Worm (Caenorhabditis elegans) whole organism, L3 larva: ENCODE data around the gene T01D3.3.

Experiments used
- R02D3.7 ChIP-seq: fragments of 150-350 bp; optimal IDR thresholded peaks from 2 replicates; lab custom pipeline; 2014; ENCODE audit warnings: missing biosample characterization, missing genetic modification characterization
- ZK546.5 ChIP-seq: sonication (generic microtip); optimal IDR thresholded peaks from 2 replicates; lab custom pipeline; 2017; ENCODE audit warnings: missing biosample characterization, missing genetic modification characterization
- aly-2 ChIP-seq: fragments of 150-350 bp; optimal IDR thresholded peaks from 2 replicates; lab custom pipeline; 2014; ENCODE audit warnings: missing biosample characterization, missing genetic modification characterization
- ceh-16 ChIP-seq: sonication (generic microtip); optimal IDR thresholded peaks from 2 replicates; lab custom pipeline; 2017; ENCODE audit warnings: missing biosample characterization, missing genetic modification characterization
- ceh-28 ChIP-seq: fragments of 150-350 bp; optimal IDR thresholded peaks from 2 replicates; lab custom pipeline; 2014; ENCODE audit warnings: missing biosample characterization, missing genetic modification reagents, missing genetic modification characterization
- ceh-82 ChIP-seq: fragments of 150-350 bp; optimal IDR thresholded peaks from 2 replicates; lab custom pipeline; 2014; ENCODE audit warnings: missing biosample characterization, missing genetic modification characterization
- ceh-9 ChIP-seq: sonication (generic microtip); optimal IDR thresholded peaks from 2 replicates; lab custom pipeline; 2018; ENCODE audit warnings: missing biosample characterization, missing genetic modification characterization
- daf-12 ChIP-seq: fragments of 150-350 bp; optimal IDR thresholded peaks from 2 replicates; lab custom pipeline; 2014; ENCODE audit warnings: missing biosample characterization, missing genetic modification reagents, missing genetic modification characterization
- egl-27 ChIP-seq: sonication (generic microtip); optimal IDR thresholded peaks from 4 replicates; lab custom pipeline; 2017; ENCODE audit warnings: missing biosample characterization, missing genetic modification reagents, missing genetic modification characterization
- egl-5 ChIP-seq: fragments of 150-350 bp; optimal IDR thresholded peaks from 2 replicates; lab custom pipeline; 2017; ENCODE audit warnings: missing biosample characterization, missing genetic modification reagents, missing genetic modification characterization, inconsistent platforms
- elt-1 ChIP-seq: fragments of 150-350 bp; optimal IDR thresholded peaks from 2 replicates; lab custom pipeline; 2014; ENCODE audit warnings: missing biosample characterization, missing genetic modification characterization
- elt-2 ChIP-seq: sonication (generic microtip); optimal IDR thresholded peaks from 2 replicates; lab custom pipeline; 2016; ENCODE audit warnings: missing genetic modification reagents, mild to moderate bottlenecking, missing genetic modification characterization, missing compliant biosample characterization
- elt-3 ChIP-seq, 3 experiments: fragments of 150-350 bp in 1 of 3; sonication (generic microtip) in 2 of 3; optimal IDR thresholded peaks; 2 replicates in 2 of 3; 4 replicates in 1 of 3; lab custom pipeline; 2014 to 2017; ENCODE audit warnings: missing biosample characterization in 3 of 3, missing genetic modification characterization in 3 of 3
- eor-1 ChIP-seq, 2 experiments: fragments of 150-350 bp; optimal IDR thresholded peaks; 2 replicates each; lab custom pipeline; 2014 to 2018; ENCODE audit warnings: missing biosample characterization in 2 of 2, missing genetic modification characterization in 2 of 2
- fkh-10 ChIP-seq: sonication (generic microtip); optimal IDR thresholded peaks from 2 replicates; lab custom pipeline; 2017; ENCODE audit warnings: missing biosample characterization, missing genetic modification reagents, missing genetic modification characterization
- fkh-2 ChIP-seq: fragments of 150-350 bp; optimal IDR thresholded peaks from 2 replicates; lab custom pipeline; 2014; ENCODE audit warnings: missing biosample characterization, missing genetic modification reagents, missing genetic modification characterization
- fos-1 ChIP-seq: fragments of 150-350 bp; optimal IDR thresholded peaks from 2 replicates; lab custom pipeline; 2014; ENCODE audit warnings: missing biosample characterization, missing genetic modification characterization
- hmg-11 ChIP-seq: sonication (generic microtip); optimal IDR thresholded peaks from 2 replicates; lab custom pipeline; 2016; ENCODE audit warnings: missing genetic modification characterization, missing compliant biosample characterization
- lin-15B ChIP-seq: fragments of 150-350 bp; optimal IDR thresholded peaks from 2 replicates; lab custom pipeline; 2014; ENCODE audit warnings: missing biosample characterization, missing genetic modification characterization
- lin-39 ChIP-seq: fragments of 150-350 bp; optimal IDR thresholded peaks from 2 replicates; lab custom pipeline; 2018; ENCODE audit warnings: missing biosample characterization, missing genetic modification reagents, missing genetic modification characterization
- lsy-12 ChIP-seq: sonication (generic microtip); optimal IDR thresholded peaks from 2 replicates; lab custom pipeline; 2016; ENCODE audit warnings: mild to moderate bottlenecking, missing genetic modification characterization, missing compliant biosample characterization
- mdl-1 ChIP-seq: fragments of 150-350 bp; optimal IDR thresholded peaks from 2 replicates; lab custom pipeline; 2014; ENCODE audit warnings: missing biosample characterization, missing genetic modification characterization
- mml-1 ChIP-seq: fragments of 150-350 bp; sonication (generic microtip); optimal IDR thresholded peaks from 3 replicates; lab custom pipeline; 2014; ENCODE audit warnings: missing biosample characterization, missing genetic modification characterization
- nfya-1 ChIP-seq: sonication (generic microtip); optimal IDR thresholded peaks from 2 replicates; lab custom pipeline; 2017; ENCODE audit warnings: missing genetic modification characterization, mild to moderate bottlenecking, missing compliant biosample characterization, antibody characterized with exemption, moderate library complexity; ENCODE audit not compliant: insufficient read depth
- nhr-11 ChIP-seq: fragments of 150-350 bp; optimal IDR thresholded peaks from 2 replicates; lab custom pipeline; 2014; ENCODE audit warnings: missing biosample characterization, missing genetic modification characterization
- nhr-12 ChIP-seq: fragments of 150-350 bp; optimal IDR thresholded peaks from 2 replicates; lab custom pipeline; 2014; ENCODE audit warnings: missing biosample characterization, missing genetic modification characterization
- nhr-23 ChIP-seq: fragments of 150-350 bp; optimal IDR thresholded peaks from 2 replicates; lab custom pipeline; 2014; ENCODE audit warnings: missing biosample characterization, missing genetic modification reagents, missing genetic modification characterization
- nhr-237 ChIP-seq: fragments of 150-350 bp; optimal IDR thresholded peaks from 2 replicates; lab custom pipeline; 2014; ENCODE audit warnings: missing biosample characterization, missing genetic modification characterization
- nhr-28 ChIP-seq: fragments of 150-350 bp; optimal IDR thresholded peaks from 2 replicates; lab custom pipeline; 2014; ENCODE audit warnings: missing biosample characterization, missing genetic modification characterization
- nhr-43 ChIP-seq: sonication (generic microtip); optimal IDR thresholded peaks from 2 replicates; lab custom pipeline; 2016; ENCODE audit warnings: mild to moderate bottlenecking, missing genetic modification characterization, missing compliant biosample characterization; ENCODE audit not compliant: poor library complexity, severe bottlenecking
- nhr-67 ChIP-seq: fragments of 150-350 bp; optimal IDR thresholded peaks from 2 replicates; lab custom pipeline; 2014; ENCODE audit warnings: missing biosample characterization, missing genetic modification characterization
- nhr-76 ChIP-seq: fragments of 150-350 bp; sonication (generic microtip); optimal IDR thresholded peaks from 5 replicates; lab custom pipeline; 2014; ENCODE audit warnings: missing biosample characterization, missing genetic modification characterization
- pha-4 ChIP-seq: fragments of 150-350 bp; optimal IDR thresholded peaks from 2 replicates; lab custom pipeline; 2014; ENCODE audit warnings: missing biosample characterization, missing genetic modification reagents, missing genetic modification characterization
- pqm-1 ChIP-seq: fragments of 150-350 bp; optimal IDR thresholded peaks from 2 replicates; lab custom pipeline; 2017; ENCODE audit warnings: missing biosample characterization, missing genetic modification characterization, inconsistent platforms
- sea-2 ChIP-seq: fragments of 150-350 bp; sonication (generic microtip); optimal IDR thresholded peaks from 4 replicates; lab custom pipeline; 2014; ENCODE audit warnings: missing biosample characterization, missing genetic modification reagents, missing genetic modification characterization
- skn-1 ChIP-seq: fragments of 150-350 bp; optimal IDR thresholded peaks from 2 replicates; lab custom pipeline; 2014; ENCODE audit warnings: missing biosample characterization, missing genetic modification characterization
- snpc-4 ChIP-seq: fragments of 150-350 bp; optimal IDR thresholded peaks from 2 replicates; lab custom pipeline; 2014; ENCODE audit warnings: missing biosample characterization, missing genetic modification characterization
- tbx-2 ChIP-seq: sonication (generic microtip); optimal IDR thresholded peaks from 2 replicates; lab custom pipeline; 2016; ENCODE audit warnings: mild to moderate bottlenecking, missing genetic modification characterization, missing compliant biosample characterization
- unc-39 ChIP-seq: sonication (generic microtip); optimal IDR thresholded peaks from 4 replicates; lab custom pipeline; 2017; ENCODE audit warnings: missing biosample characterization, missing genetic modification characterization
- unc-62 ChIP-seq: fragments of 150-350 bp; sonication (generic microtip); optimal IDR thresholded peaks from 4 replicates; lab custom pipeline; 2014; ENCODE audit warnings: missing biosample characterization, missing genetic modification reagents, missing genetic modification characterization
- zag-1 ChIP-seq: fragments of 150-350 bp; optimal IDR thresholded peaks from 2 replicates; lab custom pipeline; 2014; ENCODE audit warnings: missing biosample characterization, missing genetic modification characterization
- ztf-11 ChIP-seq: fragments of 150-350 bp; optimal IDR thresholded peaks from 2 replicates; lab custom pipeline; 2014; ENCODE audit warnings: missing biosample characterization, missing genetic modification characterization
- ztf-4 ChIP-seq: fragments of 150-350 bp; optimal IDR thresholded peaks from 2 replicates; lab custom pipeline; 2014; ENCODE audit warnings: missing biosample characterization, missing genetic modification characterization

Gene T01D3.3

DNA sequence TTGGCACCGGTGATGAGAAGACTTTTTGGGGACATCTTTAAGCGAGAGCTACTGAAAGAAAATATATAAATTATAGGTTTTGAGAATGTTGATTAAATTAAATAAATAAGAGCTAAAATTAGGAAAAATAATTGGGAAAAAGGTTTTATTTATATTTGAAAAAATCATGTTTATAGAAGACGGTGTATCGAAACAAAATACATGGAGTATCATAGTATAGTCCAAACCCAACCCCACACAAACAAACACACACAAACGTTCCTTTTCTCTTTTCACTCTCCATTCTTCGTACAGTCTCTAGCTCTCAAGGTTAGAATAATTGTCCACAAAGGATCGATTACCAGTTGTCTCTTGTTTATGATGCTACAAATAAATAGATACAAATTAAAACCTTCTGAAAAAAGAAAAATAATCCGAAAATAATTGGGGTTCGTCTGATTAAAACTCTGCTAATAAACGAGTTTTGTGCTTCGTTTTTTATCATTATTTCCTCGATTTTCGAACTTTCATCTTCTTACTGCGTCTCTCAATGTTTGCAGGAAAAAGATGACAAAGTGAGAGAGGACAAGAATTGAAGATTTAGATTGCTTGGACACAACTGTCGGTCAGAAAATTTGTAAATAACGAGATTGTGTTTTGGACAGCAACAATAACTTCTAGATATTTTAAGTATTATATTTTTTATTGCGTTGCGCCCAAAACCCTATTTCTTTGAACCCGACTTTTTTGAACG, 52.5 kb downstream of the T01D3.3 start, which contains the start of gene F20G2.2:
F20G2.2 (minus strand) TSS at position 51 of the 733 bp plus-strand sequence.
- TF ChIP-seq egl-27 (tag; lab: Kevin White, UChicago) (no peak), hmg-11 (peak; percentile 13), daf-12 (tag; lab: Kevin White, UChicago) (no peak), nhr-11 (tag; lab: Kevin White, UChicago) (no peak), ceh-9 (tag; lab: Kevin White, UChicago) (no peak), nhr-76 (no peak), sea-2 (GFP tag; lab: Kevin White, UChicago) (no peak), unc-62 (GFP tag; lab: Kevin White, UChicago) (no peak), nhr-12 (tag; lab: Kevin White, UChicago) (no peak), fkh-10 (GFP tag; lab: Kevin White, UChicago) (no peak), elt-2 (peak; percentile 43), snpc-4 (tag; lab: Kevin White, UChicago) (no peak), ceh-28 (tag; lab: Kevin White, UChicago) (peak; percentile 20), elt-3 (tag; optimal IDR thresholded peaks at IDR 0.05; lab: Kevin White, UChicago) (no peak), fos-1 (no peak), nhr-28 (tag; lab: Kevin White, UChicago) (no peak), ceh-16 (tag; lab: Kevin White, UChicago) (no peak), pha-4 (tag; lab: Kevin White, UChicago) (peak; percentile 45), fkh-2 (tag; lab: Kevin White, UChicago) (no peak), nfya-1 (no peak), aly-2 (tag; lab: Kevin White, UChicago) (no peak), R02D3.7 (tag; lab: Kevin White, UChicago) (no peak), ZK546.5 (tag; lab: Kevin White, UChicago) (no peak), nhr-43 (tag; lab: Kevin White, UChicago) (no peak), ztf-11 (tag; lab: Kevin White, UChicago) (no peak), unc-39 (tag; lab: Kevin White, UChicago) (no peak), ztf-4 (tag; lab: Kevin White, UChicago) (no peak), skn-1 (tag; lab: Kevin White, UChicago) (peak; percentile 83), nhr-237 (tag; lab: Kevin White, UChicago) (no peak), eor-1 (tag; optimal IDR thresholded peaks at IDR 0.05; lab: Kevin White, UChicago) (no peak), tbx-2 (tag; lab: Kevin White, UChicago) (no peak), lin-15B (tag; lab: Kevin White, UChicago) (no peak), nhr-23 (tag; lab: Kevin White, UChicago) (no peak)

DNA sequence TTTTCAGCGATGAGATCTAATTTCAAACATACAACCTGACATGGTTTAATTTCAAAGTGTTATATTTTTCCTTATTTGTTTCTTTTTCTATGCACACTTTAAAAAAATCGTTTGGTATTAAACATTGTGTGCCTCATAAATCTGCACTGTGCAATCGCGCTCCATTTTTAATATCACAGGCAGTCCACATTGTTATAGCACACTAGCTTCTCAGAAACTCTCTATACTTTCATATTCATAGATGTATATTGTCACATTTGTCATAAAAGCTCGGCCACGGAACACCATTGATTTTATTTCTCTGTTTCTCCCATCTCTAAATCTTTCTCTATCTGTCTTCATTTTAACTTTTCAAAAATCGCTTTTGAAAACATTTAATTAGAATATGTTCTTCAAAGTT, 53.3 kb downstream of the T01D3.3 start:
- TF ChIP-seq nhr-43 (tag; lab: Kevin White, UChicago) (no peak), lsy-12 (no peak), nhr-67 (no peak), unc-39 (tag; lab: Kevin White, UChicago) (no peak), mdl-1 (tag; lab: Kevin White, UChicago) (no peak), nhr-76 (no peak), zag-1 (tag; lab: Kevin White, UChicago) (no peak), elt-2 (no peak), pha-4 (tag; lab: Kevin White, UChicago) (peak; percentile 49), lin-15B (tag; lab: Kevin White, UChicago) (peak; percentile 66), ceh-9 (tag; lab: Kevin White, UChicago) (no peak), nhr-28 (tag; lab: Kevin White, UChicago) (no peak), R02D3.7 (tag; lab: Kevin White, UChicago) (no peak), sea-2 (GFP tag; lab: Kevin White, UChicago) (no peak), eor-1 (tag; optimal IDR thresholded peaks at IDR 0.05; lab: Kevin White, UChicago) (no peak), unc-62 (GFP tag; lab: Kevin White, UChicago) (no peak), skn-1 (tag; lab: Kevin White, UChicago) (no peak), ZK546.5 (tag; lab: Kevin White, UChicago) (no peak), egl-5 (no peak), nhr-23 (tag; lab: Kevin White, UChicago) (no peak), ztf-11 (tag; lab: Kevin White, UChicago) (no peak), elt-1 (tag; lab: Kevin White, UChicago) (no peak), ceh-16 (tag; lab: Kevin White, UChicago) (no peak), snpc-4 (tag; lab: Kevin White, UChicago) (peak; percentile 56), pqm-1 (tag; lab: Kevin White, UChicago) (no peak), nhr-12 (tag; lab: Kevin White, UChicago) (no peak), mml-1 (tag; lab: Kevin White, UChicago) (no peak), ceh-82 (tag; lab: Kevin White, UChicago) (no peak), nfya-1 (peak; percentile 29), lin-39 (tag; lab: Kevin White, UChicago) (peak; percentile 34), fkh-2 (tag; lab: Kevin White, UChicago) (no peak), tbx-2 (tag; lab: Kevin White, UChicago) (no peak), daf-12 (tag; lab: Kevin White, UChicago) (no peak)
